Worm (Caenorhabditis elegans) whole organism, L2 larva: ENCODE results near the gene F56D6.8.
"Not testable (repeated sequence)": the region's sequence is repeated elsewhere in the genome, so short reads cannot be mapped to it uniquely, and the experiment has no call there.

Experiments used
- C34F6.9 ChIP-seq: fragments of 150-350 bp; optimal IDR thresholded peaks from 2 replicates; lab custom pipeline; 2014; ENCODE audit warnings: missing biosample characterization, missing genetic modification characterization
- F13H6.1 ChIP-seq: sonication (generic microtip); optimal IDR thresholded peaks from 2 replicates; lab custom pipeline; 2016; ENCODE audit warnings: missing genetic modification characterization, missing compliant biosample characterization
- R02D3.7 ChIP-seq: fragments of 150-350 bp; optimal IDR thresholded peaks from 2 replicates; lab custom pipeline; 2014; ENCODE audit warnings: missing biosample characterization, missing genetic modification characterization
- Y55F3AM.14 ChIP-seq: fragments of 200-800 bp; sonication (Bioruptor generic); optimal IDR thresholded peaks from 2 replicates; lab custom pipeline; 2018; ENCODE audit warnings: mild to moderate bottlenecking, missing genetic modification characterization, missing compliant biosample characterization
- alr-1 ChIP-seq: fragments of 150-350 bp; optimal IDR thresholded peaks from 2 replicates; lab custom pipeline; 2014; ENCODE audit warnings: missing biosample characterization, missing genetic modification characterization
- aly-2 ChIP-seq: fragments of 150-350 bp; optimal IDR thresholded peaks from 2 replicates; lab custom pipeline; 2014; ENCODE audit warnings: missing biosample characterization, missing genetic modification characterization
- crh-2 ChIP-seq: sonication (generic microtip); optimal IDR thresholded peaks from 2 replicates; lab custom pipeline; 2017; ENCODE audit warnings: missing biosample characterization, missing genetic modification characterization
- dmd-4 ChIP-seq: sonication (generic microtip); optimal IDR thresholded peaks from 2 replicates; lab custom pipeline; 2017; ENCODE audit warnings: missing biosample characterization, missing genetic modification characterization
- egl-27 ChIP-seq: sonication (generic microtip); optimal IDR thresholded peaks from 3 replicates; lab custom pipeline; 2017; ENCODE audit warnings: missing biosample characterization, missing genetic modification reagents, missing genetic modification characterization
- elt-1 ChIP-seq: fragments of 150-350 bp; optimal IDR thresholded peaks from 2 replicates; lab custom pipeline; 2014; ENCODE audit warnings: missing biosample characterization, missing genetic modification characterization
- fos-1 ChIP-seq: fragments of 150-350 bp; optimal IDR thresholded peaks from 2 replicates; lab custom pipeline; 2014; ENCODE audit warnings: missing biosample characterization, missing genetic modification characterization
- gmeb-1 ChIP-seq: fragments of 150-350 bp; optimal IDR thresholded peaks from 2 replicates; lab custom pipeline; 2014; ENCODE audit warnings: missing biosample characterization, missing genetic modification characterization
- lin-11 ChIP-seq: fragments of 150-350 bp; sonication (generic microtip); optimal IDR thresholded peaks from 2 replicates; lab custom pipeline; 2014; ENCODE audit warnings: missing biosample characterization, missing genetic modification characterization, inconsistent platforms, mixed read lengths
- lin-13 ChIP-seq: fragments of 150-350 bp; optimal IDR thresholded peaks from 2 replicates; lab custom pipeline; 2014; ENCODE audit warnings: missing biosample characterization, missing genetic modification reagents, missing genetic modification characterization
- lin-39 ChIP-seq: fragments of 150-350 bp; optimal IDR thresholded peaks from 2 replicates; lab custom pipeline; 2014; ENCODE audit warnings: missing biosample characterization, missing genetic modification reagents, missing genetic modification characterization
- lsy-2 ChIP-seq, 2 experiments: fragments of 150-350 bp in 1 of 2; sonication (generic microtip) in 1 of 2; optimal IDR thresholded peaks; 2 replicates each; lab custom pipeline; 2014 to 2017; ENCODE audit warnings: missing biosample characterization in 2 of 2, missing genetic modification characterization in 2 of 2
- mab-5 ChIP-seq: fragments of 150-350 bp; optimal IDR thresholded peaks from 2 replicates; lab custom pipeline; 2014; ENCODE audit warnings: missing biosample characterization, missing genetic modification characterization
- mbf-1 ChIP-seq: sonication (generic microtip); optimal IDR thresholded peaks from 2 replicates; lab custom pipeline; 2017; ENCODE audit warnings: missing biosample characterization, missing genetic modification characterization
- mdl-1 ChIP-seq, 2 experiments: fragments of 150-350 bp in 1 of 2; sonication (generic microtip) in 1 of 2; optimal IDR thresholded peaks; 2 replicates each; lab custom pipeline; 2017; ENCODE audit warnings: missing biosample characterization in 2 of 2, missing genetic modification characterization in 2 of 2
- nhr-10 ChIP-seq: sonication (generic microtip); optimal IDR thresholded peaks from 2 replicates; lab custom pipeline; 2017; ENCODE audit warnings: missing biosample characterization, missing genetic modification characterization
- nhr-129 ChIP-seq: fragments of 150-350 bp; optimal IDR thresholded peaks from 2 replicates; lab custom pipeline; 2014; ENCODE audit warnings: missing biosample characterization, missing genetic modification characterization
- nhr-21 ChIP-seq: fragments of 150-350 bp; optimal IDR thresholded peaks from 2 replicates; lab custom pipeline; 2014; ENCODE audit warnings: missing biosample characterization, missing genetic modification characterization
- nhr-23 ChIP-seq: fragments of 150-350 bp; optimal IDR thresholded peaks from 2 replicates; lab custom pipeline; 2014; ENCODE audit warnings: missing biosample characterization, missing genetic modification reagents, missing genetic modification characterization
- nhr-25 ChIP-seq: fragments of 150-350 bp; sonication (generic microtip); optimal IDR thresholded peaks from 3 replicates; lab custom pipeline; 2014; ENCODE audit warnings: missing biosample characterization, missing genetic modification characterization
- nhr-77 ChIP-seq: fragments of 150-350 bp; optimal IDR thresholded peaks from 2 replicates; lab custom pipeline; 2014; ENCODE audit warnings: missing biosample characterization, missing genetic modification characterization
- peb-1 ChIP-seq: fragments of 150-350 bp; optimal IDR thresholded peaks from 2 replicates; lab custom pipeline; 2014; ENCODE audit warnings: missing biosample characterization, missing genetic modification characterization
- sem-4 ChIP-seq: fragments of 150-350 bp; optimal IDR thresholded peaks from 2 replicates; lab custom pipeline; 2014; ENCODE audit warnings: missing biosample characterization, missing genetic modification reagents, missing genetic modification characterization
- skn-1 ChIP-seq: sonication (generic microtip); optimal IDR thresholded peaks from 2 replicates; lab custom pipeline; 2017; ENCODE audit warnings: missing biosample characterization, missing genetic modification characterization
- sma-3 ChIP-seq: sonication (generic microtip); optimal IDR thresholded peaks from 2 replicates; lab custom pipeline; 2016; ENCODE audit warnings: missing genetic modification reagents, missing genetic modification characterization, missing compliant biosample characterization
- sma-9 ChIP-seq, 2 experiments: fragments of 150-350 bp in 1 of 2; sonication (generic microtip) in 1 of 2; optimal IDR thresholded peaks; 2 replicates each; lab custom pipeline; 2014 to 2016; ENCODE audit warnings: missing genetic modification characterization in 2 of 2, mild to moderate bottlenecking in 1 of 2, missing biosample characterization in 1 of 2, missing compliant biosample characterization in 1 of 2, missing genetic modification reagents in 1 of 2, moderate library complexity in 1 of 2
- snpc-4 ChIP-seq: fragments of 150-350 bp; optimal IDR thresholded peaks from 2 replicates; lab custom pipeline; 2014; ENCODE audit warnings: missing biosample characterization, missing genetic modification characterization
- unc-39 ChIP-seq: fragments of 150-350 bp; optimal IDR thresholded peaks from 2 replicates; lab custom pipeline; 2014; ENCODE audit warnings: missing biosample characterization, missing genetic modification characterization
- unc-55 ChIP-seq: fragments of 150-350 bp; sonication (generic microtip); optimal IDR thresholded peaks from 3 replicates; lab custom pipeline; 2014; ENCODE audit warnings: missing biosample characterization, missing genetic modification reagents, missing genetic modification characterization
- unc-62 ChIP-seq: fragments of 150-350 bp; optimal IDR thresholded peaks from 2 replicates; lab custom pipeline; 2014; ENCODE audit warnings: missing biosample characterization, missing genetic modification reagents, missing genetic modification characterization
- ztf-11 ChIP-seq: sonication (generic microtip); optimal IDR thresholded peaks from 2 replicates; lab custom pipeline; 2017; ENCODE audit warnings: missing biosample characterization, missing genetic modification characterization
- ztf-4 ChIP-seq: fragments of 150-350 bp; optimal IDR thresholded peaks from 2 replicates; lab custom pipeline; 2014; ENCODE audit warnings: missing biosample characterization, missing genetic modification characterization

Gene F56D6.8

ce11 chrIV:3894004-3894480 is at the start of gene F56D6.8:
Gene F56D6.8 (minus strand): TSS chrIV:3894430.
- TF ChIP-seq nhr-21 (tag; lab: Kevin White, UChicago) = no peak
- TF ChIP-seq nhr-25 (tag; lab: Kevin White, UChicago) = no peak
- no peak for TF ChIP-seq sma-3 (GFP tag; lab: Kevin White, UChicago)
- no peak for TF ChIP-seq alr-1 (tag; lab: Kevin White, UChicago)
- TF ChIP-seq elt-1 = no peak
- no peak for TF ChIP-seq nhr-77 (tag; lab: Kevin White, UChicago)
- no peak for TF ChIP-seq egl-27 (tag; lab: Kevin White, UChicago)
- TF ChIP-seq aly-2 = no peak
- TF ChIP-seq nhr-10 (tag; lab: Kevin White, UChicago) = no peak
- no peak for TF ChIP-seq nhr-23 (tag; lab: Kevin White, UChicago)
- TF ChIP-seq mab-5 (tag; lab: Kevin White, UChicago) = no peak
- TF ChIP-seq lin-13 = no peak
- no peak for TF ChIP-seq nhr-129 (tag; lab: Kevin White, UChicago)

ce11 chrIV:3943003-3943402 is 48.8 kb upstream of the F56D6.8 start, which contains the start of gene Y46C8AL.11:
Gene Y46C8AL.11 (plus strand): TSS chrIV:3943303.
- no peak for TF ChIP-seq nhr-129 (tag; lab: Kevin White, UChicago)
- TF ChIP-seq dmd-4 (tag; lab: Kevin White, UChicago) = no peak
- no peak for TF ChIP-seq sma-9 (GFP tag; optimal IDR thresholded peaks at IDR 0.05; lab: Kevin White, UChicago)
- TF ChIP-seq sma-9 (tag; optimal IDR thresholded peaks at IDR 0.05; lab: Kevin White, UChicago) = no peak
- TF ChIP-seq peb-1 (tag; lab: Kevin White, UChicago) = no peak
- no peak for TF ChIP-seq unc-55 (GFP tag; lab: Kevin White, UChicago)
- no peak for TF ChIP-seq unc-62 (GFP tag; lab: Kevin White, UChicago)
- no peak for TF ChIP-seq lin-39 (tag; lab: Kevin White, UChicago)
- no peak for TF ChIP-seq sem-4 (tag; lab: Kevin White, UChicago)
- TF ChIP-seq nhr-21 (tag; lab: Kevin White, UChicago) = no peak
- no peak for TF ChIP-seq R02D3.7 (tag; lab: Kevin White, UChicago)
- TF ChIP-seq snpc-4 = no peak
- no peak for TF ChIP-seq mbf-1
- no peak for TF ChIP-seq C34F6.9
- TF ChIP-seq nhr-10 (tag; lab: Kevin White, UChicago) = no peak
- TF ChIP-seq, all 48 proteins: peak for 0

- TF ChIP-seq Y55F3AM.14 = no peak
- TF ChIP-seq, all 48 proteins: peak for 0
Observed at ce11 chrIV:3941658-3942328, 47.6 kb upstream of the F56D6.8 start, which contains the start of gene clec-174. Gene clec-174 (minus strand): TSS chrIV:3941708.

- no peak for TF ChIP-seq lin-11 (tag; lab: Kevin White, UChicago)
Observed at ce11 chrIV:3937097-3937496, 42.9 kb upstream of the F56D6.8 start, which contains the start of gene clec-71. Gene clec-71 (plus strand): TSS chrIV:3937458.

- not testable (repeated sequence) for TF ChIP-seq Y55F3AM.14; elt-1; gmeb-1 (tag; lab: Kevin White, UChicago)
Observed at ce11 chrIV:3932408-3932807, 38.2 kb upstream of the F56D6.8 start, which contains the start of gene clec-70. Gene clec-70 (plus strand): TSS chrIV:3932708.

ce11 chrIV:3926117-3926516 is 31.9 kb upstream of the F56D6.8 start, which contains the start of gene clec-68:
Gene clec-68 (plus strand): TSS chrIV:3926417.
- TF ChIP-seq aly-2 (no peak), unc-62 (GFP tag; lab: Kevin White, UChicago) (no peak), alr-1 (tag; lab: Kevin White, UChicago) (no peak), crh-2 (no peak), egl-27 (tag; lab: Kevin White, UChicago) (no peak)
- TF ChIP-seq, all 48 proteins: peak for 0

ce11 chrIV:3921898-3922297 is 27.7 kb upstream of the F56D6.8 start, which contains the start of gene clec-67:
Gene clec-67 (plus strand): TSS chrIV:3922165.
- no peak for TF ChIP-seq ztf-4 (tag; lab: Kevin White, UChicago)
- no peak for TF ChIP-seq skn-1
- no peak for TF ChIP-seq F13H6.1 (tag; lab: Kevin White, UChicago)
- TF ChIP-seq unc-55 (GFP tag; lab: Kevin White, UChicago) = no peak
- no peak for TF ChIP-seq nhr-77 (tag; lab: Kevin White, UChicago)
- peak; percentile 79 for TF ChIP-seq fos-1 (tag; lab: Kevin White, UChicago)
- TF ChIP-seq mdl-1 (tag; optimal IDR thresholded peaks at IDR 0.05; lab: Kevin White, UChicago) = no peak
- no peak for TF ChIP-seq ztf-11 (tag; lab: Kevin White, UChicago)
- no peak for TF ChIP-seq unc-39 (tag; lab: Kevin White, UChicago)
- no peak for TF ChIP-seq mbf-1
- TF ChIP-seq sma-9 (GFP tag; optimal IDR thresholded peaks at IDR 0.05; lab: Kevin White, UChicago) = peak; percentile 40
- TF ChIP-seq sma-9 (tag; optimal IDR thresholded peaks at IDR 0.05; lab: Kevin White, UChicago) = no peak
- TF ChIP-seq lsy-2 (tag; optimal IDR thresholded peaks at IDR 0.05; lab: Kevin White, UChicago) = no peak
- TF ChIP-seq dmd-4 (tag; lab: Kevin White, UChicago) = no peak
- no peak for TF ChIP-seq snpc-4
- no peak for TF ChIP-seq R02D3.7 (tag; lab: Kevin White, UChicago)
- TF ChIP-seq peb-1 (tag; lab: Kevin White, UChicago) = no peak
